Worm (Caenorhabditis elegans): Measurements from ENCODE around the gene ceh-93.

DNA sequence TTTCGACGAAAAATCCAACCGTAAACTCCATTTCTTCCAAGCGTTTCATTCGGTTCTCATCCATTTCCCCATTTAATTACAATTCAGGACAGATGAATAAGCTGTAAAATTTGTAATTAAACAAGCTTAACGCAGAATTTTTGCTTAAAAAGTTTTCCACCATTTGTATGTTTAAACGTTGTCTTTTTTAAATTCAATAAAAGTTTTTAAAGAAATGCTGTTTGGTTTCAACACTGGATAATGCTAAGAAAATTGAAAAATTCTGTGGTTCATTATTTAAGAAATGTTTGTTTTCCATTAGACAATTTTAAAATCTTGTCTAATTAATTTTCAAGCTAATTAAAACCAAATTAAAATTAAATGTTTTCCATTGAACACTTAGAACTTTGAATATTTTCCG is 8.1 kb downstream of the ceh-93 start, which contains the start of gene R04A9.3:
- TF ChIP-seq tab-1 (GFP tag; IDR thresholded peaks at IDR 0.05) = no peak
- no peak for TF ChIP-seq med-1 (GFP tag; optimal IDR thresholded peaks at IDR 0.05; ENCODE audit: insufficient read depth)
